Worm (Caenorhabditis elegans) whole organism, mixed stage, embryonic: ENCODE results near the gene ech-3.

Experiments used
- ceh-39 ChIP-seq: fragments of 150-350 bp; optimal IDR thresholded peaks from 2 replicates; lab custom pipeline; 2014; ENCODE audit warnings: missing biosample characterization, missing genetic modification characterization
- ces-1 ChIP-seq: fragments of 150-350 bp; optimal IDR thresholded peaks from 2 replicates; lab custom pipeline; 2014; ENCODE audit warnings: missing biosample characterization, missing genetic modification reagents, missing genetic modification characterization
- lin-13 ChIP-seq: fragments of 150-350 bp; optimal IDR thresholded peaks from 2 replicates; lab custom pipeline; 2014; ENCODE audit warnings: missing biosample characterization, missing genetic modification characterization
- nhr-12 ChIP-seq: fragments of 150-350 bp; optimal IDR thresholded peaks from 2 replicates; lab custom pipeline; 2014; ENCODE audit warnings: missing biosample characterization, missing genetic modification characterization
- pha-4 ChIP-seq: fragments of 150-350 bp; optimal IDR thresholded peaks from 2 replicates; lab custom pipeline; 2018; ENCODE audit warnings: missing biosample characterization, missing genetic modification reagents, missing genetic modification characterization
- snpc-4 ChIP-seq: fragments of 150-350 bp; optimal IDR thresholded peaks from 2 replicates; lab custom pipeline; 2014; ENCODE audit warnings: missing biosample characterization, missing genetic modification characterization
- unc-39 ChIP-seq: fragments of 150-350 bp; optimal IDR thresholded peaks from 2 replicates; lab custom pipeline; 2014; ENCODE audit warnings: missing biosample characterization, missing genetic modification characterization
- ztf-11 ChIP-seq: fragments of 150-350 bp; optimal IDR thresholded peaks from 2 replicates; lab custom pipeline; 2014; ENCODE audit warnings: missing biosample characterization, missing genetic modification characterization

DNA sequence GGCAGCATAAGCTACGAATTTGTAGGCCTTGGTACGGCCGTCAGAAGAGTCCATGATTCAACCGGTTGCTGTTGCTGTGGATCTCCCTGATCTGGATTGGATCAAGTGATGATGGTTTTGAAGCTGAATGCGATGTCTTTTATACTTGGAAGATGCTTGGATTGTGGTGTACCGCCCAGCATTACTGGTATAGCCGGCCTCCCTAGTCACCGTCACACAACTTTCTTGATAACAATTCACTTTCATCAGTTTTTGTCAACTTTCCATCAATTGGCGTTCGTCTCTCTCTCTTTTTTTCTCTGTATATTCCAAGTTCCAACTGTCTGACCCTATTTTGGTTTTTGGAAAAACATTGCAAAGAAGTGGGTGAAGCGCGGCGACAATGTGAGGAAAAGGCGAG lies 28.8 kb downstream of the ech-3 start, which contains the start of gene col-43:
- TF ChIP-seq ceh-39 (tag; lab: Kevin White, UChicago): no peak
- no peak for TF ChIP-seq lin-13 (tag; lab: Kevin White, UChicago)
- TF ChIP-seq nhr-12 (tag; lab: Kevin White, UChicago): no peak
- no peak for TF ChIP-seq pha-4 (tag; lab: Kevin White, UChicago)
- no peak for TF ChIP-seq snpc-4
- TF ChIP-seq ztf-11 (tag; lab: Kevin White, UChicago): no peak
- no peak for TF ChIP-seq ces-1 (GFP tag; lab: Kevin White, UChicago)
- no peak for TF ChIP-seq unc-39 (tag; lab: Kevin White, UChicago)
